Worm (Caenorhabditis elegans): ENCODE results near the gene gst-2.

The gst-2 gene

ce11 chrIV:10135817-10136216 lies 6.0 kb downstream of the gst-2 start, which contains the start of gene K08F4.5:
K08F4.5 (minus strand) TSS chrIV:10135917.
- TF ChIP-seq lin-15B (tag; optimal IDR thresholded peaks at IDR 0.05) (no peak), swsn-7 (tag; optimal IDR thresholded peaks at IDR 0.05) (no peak), unc-30 (tag; optimal IDR thresholded peaks at IDR 0.05) (no peak), efl-1 (optimal IDR thresholded peaks at IDR 0.05) (no peak), efl-1 (GFP tag; optimal IDR thresholded peaks at IDR 0.05 in 1 of 2) (no peak), nhr-47 (tag; optimal IDR thresholded peaks at IDR 0.05) (no peak), lin-13 (GFP tag; optimal IDR thresholded peaks at IDR 0.05) (no peak), rnt-1 (tag; optimal IDR thresholded peaks at IDR 0.05) (no peak), nhr-71 (tag; optimal IDR thresholded peaks at IDR 0.05) (no peak), nhr-76 (tag; optimal IDR thresholded peaks at IDR 0.05) (no peak), aha-1 (tag; optimal IDR thresholded peaks at IDR 0.05) (no peak), pqm-1 (tag; optimal IDR thresholded peaks at IDR 0.05) (no peak), nhr-85 (tag) (no peak), nhr-77 (tag; optimal IDR thresholded peaks at IDR 0.05) (no peak), nhr-20 (tag; optimal IDR thresholded peaks at IDR 0.05) (no peak), mep-1 (tag; optimal IDR thresholded peaks at IDR 0.05) (no peak), dpl-1 (GFP tag; optimal IDR thresholded peaks at IDR 0.05) (no peak), nhr-11 (tag; optimal IDR thresholded peaks at IDR 0.05) (no peak), nhr-84 (tag; optimal IDR thresholded peaks at IDR 0.05) (no peak), aly-2 (tag; optimal IDR thresholded peaks at IDR 0.05) (no peak)

ce11 chrIV:10129957-10130356 lies 11.9 kb downstream of the gst-2 start, which contains the start of gene glt-3:
glt-3 (plus strand) TSS chrIV:10130257.
- no peak for TF ChIP-seq mep-1 (tag; optimal IDR thresholded peaks at IDR 0.05)
- TF ChIP-seq blmp-1 (tag; optimal IDR thresholded peaks at IDR 0.05), result no peak
- TF ChIP-seq unc-62 (GFP tag; optimal IDR thresholded peaks at IDR 0.05), result no peak
- no peak for TF ChIP-seq efl-3 (GFP tag; optimal IDR thresholded peaks at IDR 0.05)
- TF ChIP-seq ceh-82 (tag; optimal IDR thresholded peaks at IDR 0.05), result no peak
- TF ChIP-seq C04F5.9 (tag; optimal IDR thresholded peaks at IDR 0.05), result no peak
- no peak for TF ChIP-seq fkh-4 (tag; optimal IDR thresholded peaks at IDR 0.05; ENCODE audit: borderline replicate concordance)
- TF ChIP-seq nhr-84 (tag; optimal IDR thresholded peaks at IDR 0.05), result no peak
- no peak for TF ChIP-seq lin-15B (tag; optimal IDR thresholded peaks at IDR 0.05)
- no peak for TF ChIP-seq fkh-8 (tag; optimal IDR thresholded peaks at IDR 0.05)
- TF ChIP-seq sox-4 (tag; optimal IDR thresholded peaks at IDR 0.05), result no peak
- TF ChIP-seq unc-86 (tag; optimal IDR thresholded peaks at IDR 0.05), result no peak

- TF ChIP-seq dsc-1 (tag; optimal IDR thresholded peaks at IDR 0.05), result peak; percentile 37
- TF ChIP-seq ceh-63 (GFP tag; optimal IDR thresholded peaks at IDR 0.05), result no peak
- peak; percentile 83 to 95 for TF ChIP-seq efl-1 (optimal IDR thresholded peaks at IDR 0.05)
- TF ChIP-seq efl-1 (GFP tag; optimal IDR thresholded peaks at IDR 0.05 in 1 of 2), result peak; percentile 94 to 99
- TF ChIP-seq mab-9 (GFP tag; IDR thresholded peaks at IDR 0.05), result no peak
- peak; percentile 68 for TF ChIP-seq lin-13 (GFP tag; optimal IDR thresholded peaks at IDR 0.05)
- no peak for TF ChIP-seq sptf-1 (tag; optimal IDR thresholded peaks at IDR 0.05)
- TF ChIP-seq pqm-1 (tag; optimal IDR thresholded peaks at IDR 0.05), result peak; percentile 47
- TF ChIP-seq lin-35 (GFP tag; optimal IDR thresholded peaks at IDR 0.05), result peak; percentile 92 to 97
- TF ChIP-seq fkh-8 (tag; optimal IDR thresholded peaks at IDR 0.05), result peak; percentile 65
- peak; percentile 45 for TF ChIP-seq nhr-90 (tag; optimal IDR thresholded peaks at IDR 0.05; ENCODE audit: poor library complexity)
- peak; percentile 47 for TF ChIP-seq fos-1 (tag; optimal IDR thresholded peaks at IDR 0.05)
- TF ChIP-seq F16B12.6 (tag; optimal IDR thresholded peaks at IDR 0.05), result peak; percentile 45
- no peak for TF ChIP-seq efl-3 (GFP tag; optimal IDR thresholded peaks at IDR 0.05)
- TF ChIP-seq nhr-71 (tag; optimal IDR thresholded peaks at IDR 0.05), result peak; percentile 78
- TF ChIP-seq vab-15 (tag; optimal IDR thresholded peaks at IDR 0.05), result peak; percentile 23
- TF ChIP-seq pag-3 (tag; optimal IDR thresholded peaks at IDR 0.05; ENCODE audit: borderline replicate concordance, insufficient read depth), result no peak
- TF ChIP-seq lsy-2 (tag; optimal IDR thresholded peaks at IDR 0.05), result peak; percentile 79 to 95
- peak; percentile 53 for TF ChIP-seq blmp-1 (tag; optimal IDR thresholded peaks at IDR 0.05)
- peak; percentile 68 for TF ChIP-seq nhr-20 (tag; optimal IDR thresholded peaks at IDR 0.05)
- peak; percentile 67 for TF ChIP-seq xbp-1 (tag; optimal IDR thresholded peaks at IDR 0.05)
- no peak for TF ChIP-seq ama-1 (optimal IDR thresholded peaks at IDR 0.05)
- peak; percentile 83 for TF ChIP-seq snu-23 (GFP tag; optimal IDR thresholded peaks at IDR 0.05)
- peak; percentile 24 for TF ChIP-seq unc-86 (tag; optimal IDR thresholded peaks at IDR 0.05)
- TF ChIP-seq ztf-11 (tag; optimal IDR thresholded peaks at IDR 0.05), result no peak
- TF ChIP-seq snpc-4 (tag; optimal IDR thresholded peaks at IDR 0.05), result peak; percentile 54
- TF ChIP-seq unc-130 (tag; optimal IDR thresholded peaks at IDR 0.05), result peak; percentile 49
- peak; percentile 53 for TF ChIP-seq jun-1 (tag; optimal IDR thresholded peaks at IDR 0.05)
- peak; percentile 92 to 94 (median 92) for TF ChIP-seq dpl-1 (GFP tag; optimal IDR thresholded peaks at IDR 0.05)
- no peak for TF ChIP-seq ces-1 (GFP tag; optimal IDR thresholded peaks at IDR 0.05)
- TF ChIP-seq tbx-2 (tag; optimal IDR thresholded peaks at IDR 0.05), result no peak
- TF ChIP-seq tlp-1 (tag; optimal IDR thresholded peaks at IDR 0.05), result no peak
Observed at ce11 chrIV:10128906-10129386, 12.9 kb downstream of the gst-2 start, which contains the start of the genes gtbp-1 and K08F4.3. gtbp-1 (minus strand) TSS chrIV:10128956. K08F4.3 (plus strand) TSS chrIV:10129257.
